Fruit fly (Drosophila melanogaster): ENCODE results near the gene Trpgamma.

DNA sequence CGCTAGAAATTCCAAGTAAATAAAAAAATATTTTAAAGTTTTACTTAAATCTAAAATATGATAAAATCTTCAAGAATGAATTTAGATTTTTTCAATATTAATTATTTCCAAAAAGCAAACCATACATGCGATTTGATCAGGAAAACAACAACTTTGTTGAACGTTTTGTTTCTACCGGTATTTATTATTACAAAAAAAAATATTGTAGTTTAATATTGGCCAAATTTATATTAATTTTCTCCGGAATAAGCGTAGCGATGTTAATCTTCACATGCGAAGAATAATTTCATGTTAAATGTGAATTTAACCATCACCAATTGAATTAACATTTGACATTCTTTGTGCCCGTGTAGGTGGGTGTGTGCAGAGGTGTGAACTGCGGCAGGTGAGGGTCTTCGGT, 57.6 kb downstream of the Trpgamma start:
- TF ChIP-seq svp (GFP tag) (no peak), Lpt (GFP tag; optimal IDR thresholded peaks at IDR 0.05) (no peak), CG6792 (GFP tag; optimal IDR thresholded peaks at IDR 0.05) (no peak), fkh (GFP tag; optimal IDR thresholded peaks at IDR 0.05) (no peak), CG11294 (GFP tag; IDR thresholded peaks at IDR 0.05) (no peak), Blimp-1 (GFP tag; optimal IDR thresholded peaks at IDR 0.05) (no peak), Sox14 (GFP tag; optimal IDR thresholded peaks at IDR 0.05) (no peak), CG8119 (GFP tag; IDR thresholded peaks at IDR 0.05) (no peak), CG31627 (GFP tag; optimal IDR thresholded peaks at IDR 0.05) (no peak), spab (GFP tag; optimal IDR thresholded peaks at IDR 0.05) (no peak), Sox102F (GFP tag; optimal IDR thresholded peaks at IDR 0.05) (no peak)

All from whole organism, prepupa.